Worm (Caenorhabditis elegans) whole organism, L3 larva: ENCODE data around the gene fbxa-100.

Experiments
- R02D3.7 ChIP-seq: fragments of 150-350 bp; optimal IDR thresholded peaks from 2 replicates; lab custom pipeline; 2014; ENCODE audit warnings: missing biosample characterization, missing genetic modification characterization
- ceh-16 ChIP-seq: sonication (generic microtip); optimal IDR thresholded peaks from 2 replicates; lab custom pipeline; 2017; ENCODE audit warnings: missing biosample characterization, missing genetic modification characterization
- ceh-82 ChIP-seq: fragments of 150-350 bp; optimal IDR thresholded peaks from 2 replicates; lab custom pipeline; 2014; ENCODE audit warnings: missing biosample characterization, missing genetic modification characterization
- ceh-9 ChIP-seq: sonication (generic microtip); optimal IDR thresholded peaks from 2 replicates; lab custom pipeline; 2018; ENCODE audit warnings: missing biosample characterization, missing genetic modification characterization
- daf-12 ChIP-seq: fragments of 150-350 bp; optimal IDR thresholded peaks from 2 replicates; lab custom pipeline; 2014; ENCODE audit warnings: missing biosample characterization, missing genetic modification reagents, missing genetic modification characterization
- egl-27 ChIP-seq: sonication (generic microtip); optimal IDR thresholded peaks from 4 replicates; lab custom pipeline; 2017; ENCODE audit warnings: missing biosample characterization, missing genetic modification reagents, missing genetic modification characterization
- egl-5 ChIP-seq: fragments of 150-350 bp; optimal IDR thresholded peaks from 2 replicates; lab custom pipeline; 2017; ENCODE audit warnings: missing biosample characterization, missing genetic modification reagents, missing genetic modification characterization, inconsistent platforms
- elt-2 ChIP-seq: sonication (generic microtip); optimal IDR thresholded peaks from 2 replicates; lab custom pipeline; 2016; ENCODE audit warnings: missing genetic modification reagents, mild to moderate bottlenecking, missing genetic modification characterization, missing compliant biosample characterization
- fkh-2 ChIP-seq: fragments of 150-350 bp; optimal IDR thresholded peaks from 2 replicates; lab custom pipeline; 2014; ENCODE audit warnings: missing biosample characterization, missing genetic modification reagents, missing genetic modification characterization
- jun-1 ChIP-seq: fragments of 150-350 bp; optimal IDR thresholded peaks from 2 replicates; lab custom pipeline; 2014; ENCODE audit warnings: missing biosample characterization, missing genetic modification reagents, missing genetic modification characterization
- lin-15B ChIP-seq: fragments of 150-350 bp; optimal IDR thresholded peaks from 2 replicates; lab custom pipeline; 2014; ENCODE audit warnings: missing biosample characterization, missing genetic modification characterization
- lin-39 ChIP-seq: fragments of 150-350 bp; optimal IDR thresholded peaks from 2 replicates; lab custom pipeline; 2018; ENCODE audit warnings: missing biosample characterization, missing genetic modification reagents, missing genetic modification characterization
- mml-1 ChIP-seq: fragments of 150-350 bp; sonication (generic microtip); optimal IDR thresholded peaks from 3 replicates; lab custom pipeline; 2014; ENCODE audit warnings: missing biosample characterization, missing genetic modification characterization
- nhr-12 ChIP-seq: fragments of 150-350 bp; optimal IDR thresholded peaks from 2 replicates; lab custom pipeline; 2014; ENCODE audit warnings: missing biosample characterization, missing genetic modification characterization
- nhr-237 ChIP-seq: fragments of 150-350 bp; optimal IDR thresholded peaks from 2 replicates; lab custom pipeline; 2014; ENCODE audit warnings: missing biosample characterization, missing genetic modification characterization
- nhr-28 ChIP-seq: fragments of 150-350 bp; optimal IDR thresholded peaks from 2 replicates; lab custom pipeline; 2014; ENCODE audit warnings: missing biosample characterization, missing genetic modification characterization
- nhr-67 ChIP-seq: fragments of 150-350 bp; optimal IDR thresholded peaks from 2 replicates; lab custom pipeline; 2014; ENCODE audit warnings: missing biosample characterization, missing genetic modification characterization
- nhr-76 ChIP-seq: fragments of 150-350 bp; sonication (generic microtip); optimal IDR thresholded peaks from 5 replicates; lab custom pipeline; 2014; ENCODE audit warnings: missing biosample characterization, missing genetic modification characterization
- sea-2 ChIP-seq: fragments of 150-350 bp; sonication (generic microtip); optimal IDR thresholded peaks from 4 replicates; lab custom pipeline; 2014; ENCODE audit warnings: missing biosample characterization, missing genetic modification reagents, missing genetic modification characterization
- unc-62 ChIP-seq: fragments of 150-350 bp; sonication (generic microtip); optimal IDR thresholded peaks from 4 replicates; lab custom pipeline; 2014; ENCODE audit warnings: missing biosample characterization, missing genetic modification reagents, missing genetic modification characterization
- zag-1 ChIP-seq: fragments of 150-350 bp; optimal IDR thresholded peaks from 2 replicates; lab custom pipeline; 2014; ENCODE audit warnings: missing biosample characterization, missing genetic modification characterization
- ztf-11 ChIP-seq: fragments of 150-350 bp; optimal IDR thresholded peaks from 2 replicates; lab custom pipeline; 2014; ENCODE audit warnings: missing biosample characterization, missing genetic modification characterization
- ztf-4 ChIP-seq: fragments of 150-350 bp; optimal IDR thresholded peaks from 2 replicates; lab custom pipeline; 2014; ENCODE audit warnings: missing biosample characterization, missing genetic modification characterization

The fbxa-100 gene

ce11 chrV:16017671-16018070 lies 44.2 kb downstream of the fbxa-100 start, which contains the start of gene srx-43:
srx-43 (plus strand) TSS chrV:16017971.
- TF ChIP-seq mml-1: no peak
- TF ChIP-seq nhr-67 (tag; lab: Kevin White, UChicago): no peak
- TF ChIP-seq daf-12: no peak
- TF ChIP-seq R02D3.7 (tag; lab: Kevin White, UChicago): no peak
- no peak for TF ChIP-seq ceh-82 (tag; lab: Kevin White, UChicago)
- no peak for TF ChIP-seq sea-2 (GFP tag; lab: Kevin White, UChicago)
- TF ChIP-seq ceh-16 (tag; lab: Kevin White, UChicago): no peak
- no peak for TF ChIP-seq ceh-9
- no peak for TF ChIP-seq elt-2 (tag; lab: Kevin White, UChicago)
- no peak for TF ChIP-seq ztf-11 (tag; lab: Kevin White, UChicago)
- no peak for TF ChIP-seq lin-15B
- TF ChIP-seq nhr-76 (tag; lab: Kevin White, UChicago): no peak
- TF ChIP-seq unc-62 (GFP tag; lab: Kevin White, UChicago): no peak
- no peak for TF ChIP-seq nhr-28 (tag; lab: Kevin White, UChicago)
- TF ChIP-seq zag-1 (tag; lab: Kevin White, UChicago): no peak

ce11 chrV:16016977-16017376 lies 44.9 kb downstream of the fbxa-100 start:
- TF ChIP-seq jun-1 (tag; lab: Kevin White, UChicago) (no peak), sea-2 (GFP tag; lab: Kevin White, UChicago) (no peak)

- TF ChIP-seq nhr-12 (tag; lab: Kevin White, UChicago): no peak
- no peak for TF ChIP-seq fkh-2 (tag; lab: Kevin White, UChicago)
- TF ChIP-seq lin-39 (tag; lab: Kevin White, UChicago): no peak
- TF ChIP-seq nhr-28 (tag; lab: Kevin White, UChicago): no peak
- no peak for TF ChIP-seq egl-27 (tag; lab: Kevin White, UChicago)
- TF ChIP-seq R02D3.7 (tag; lab: Kevin White, UChicago): no peak
- TF ChIP-seq nhr-237: no peak
- no peak for TF ChIP-seq egl-5 (tag; lab: Kevin White, UChicago)
- TF ChIP-seq ceh-82 (tag; lab: Kevin White, UChicago): no peak
- no peak for TF ChIP-seq ceh-16 (tag; lab: Kevin White, UChicago)
- no peak for TF ChIP-seq unc-62 (GFP tag; lab: Kevin White, UChicago)
- TF ChIP-seq ztf-4: no peak
Measured at ce11 chrV:16015652-16016051, 46.2 kb downstream of the fbxa-100 start, which contains the start of gene str-232. str-232 (minus strand) TSS chrV:16015752.
